Worm (Caenorhabditis elegans): ENCODE results near the gene str-45.

DNA sequence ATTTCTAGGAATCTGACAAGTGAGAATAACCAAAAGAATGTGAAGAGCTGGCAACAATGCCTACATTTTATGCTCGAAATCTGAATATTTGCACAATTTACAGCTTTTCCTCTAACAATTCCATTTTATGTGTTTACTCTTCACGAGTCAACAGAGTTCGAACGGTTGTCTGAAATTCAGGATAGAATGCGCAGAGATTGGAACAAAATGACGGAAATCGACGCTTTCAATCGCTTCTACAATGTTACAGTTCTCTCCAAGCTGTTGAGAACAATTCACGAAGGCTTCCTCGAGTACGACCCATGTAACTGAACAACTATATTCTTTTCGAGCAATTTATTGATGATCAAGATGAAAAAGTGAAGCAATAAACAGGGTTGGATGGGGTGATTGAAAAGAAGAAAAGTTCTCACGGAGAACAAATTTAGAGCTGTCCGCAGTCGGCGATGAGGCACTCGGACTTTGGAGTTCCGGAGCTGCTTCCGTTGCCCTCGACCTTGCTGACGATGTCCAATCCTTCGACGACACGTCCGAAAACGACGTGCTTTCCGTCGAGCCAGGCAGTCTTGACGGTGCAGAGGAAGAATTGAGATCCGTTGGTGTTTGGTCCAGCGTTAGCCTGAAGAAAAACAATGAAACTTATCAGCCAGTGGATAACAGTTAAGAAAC, 27.6 kb downstream of the str-45 start, which contains the start of gene Y75B12B.3:
- TF ChIP-seq ama-1 (optimal IDR thresholded peaks at IDR 0.05) = no peak
- no peak for TF ChIP-seq ets-7 (tag; optimal IDR thresholded peaks at IDR 0.05)
